Worm (Caenorhabditis elegans) whole organism, L1 larva: ENCODE measurements around the gene K10D11.7.

Experiments used
- F16B12.6 ChIP-seq: fragments of 150-350 bp; optimal IDR thresholded peaks from 2 replicates; lab custom pipeline; 2014; ENCODE audit warnings: missing biosample characterization, missing genetic modification characterization
- dpl-1 ChIP-seq, 3 experiments: fragments of 150-350 bp in 2 of 3; sonication (generic microtip) in 1 of 3; optimal IDR thresholded peaks; 2 replicates each; lab custom pipeline; 2014 to 2017; ENCODE audit warnings: missing biosample characterization in 3 of 3, missing genetic modification characterization in 3 of 3, missing genetic modification reagents in 3 of 3
- fkh-4 ChIP-seq: sonication (generic microtip); optimal IDR thresholded peaks from 2 replicates; lab custom pipeline; 2016; ENCODE audit warnings: missing compliant biosample characterization, missing genetic modification characterization, borderline replicate concordance
- pqm-1 ChIP-seq: sonication (generic microtip); optimal IDR thresholded peaks from 3 replicates; lab custom pipeline; 2017; ENCODE audit warnings: missing biosample characterization, missing genetic modification characterization
- skn-1 ChIP-seq: fragments of 150-350 bp; optimal IDR thresholded peaks from 2 replicates; lab custom pipeline; 2014; ENCODE audit warnings: missing biosample characterization, missing genetic modification characterization

DNA sequence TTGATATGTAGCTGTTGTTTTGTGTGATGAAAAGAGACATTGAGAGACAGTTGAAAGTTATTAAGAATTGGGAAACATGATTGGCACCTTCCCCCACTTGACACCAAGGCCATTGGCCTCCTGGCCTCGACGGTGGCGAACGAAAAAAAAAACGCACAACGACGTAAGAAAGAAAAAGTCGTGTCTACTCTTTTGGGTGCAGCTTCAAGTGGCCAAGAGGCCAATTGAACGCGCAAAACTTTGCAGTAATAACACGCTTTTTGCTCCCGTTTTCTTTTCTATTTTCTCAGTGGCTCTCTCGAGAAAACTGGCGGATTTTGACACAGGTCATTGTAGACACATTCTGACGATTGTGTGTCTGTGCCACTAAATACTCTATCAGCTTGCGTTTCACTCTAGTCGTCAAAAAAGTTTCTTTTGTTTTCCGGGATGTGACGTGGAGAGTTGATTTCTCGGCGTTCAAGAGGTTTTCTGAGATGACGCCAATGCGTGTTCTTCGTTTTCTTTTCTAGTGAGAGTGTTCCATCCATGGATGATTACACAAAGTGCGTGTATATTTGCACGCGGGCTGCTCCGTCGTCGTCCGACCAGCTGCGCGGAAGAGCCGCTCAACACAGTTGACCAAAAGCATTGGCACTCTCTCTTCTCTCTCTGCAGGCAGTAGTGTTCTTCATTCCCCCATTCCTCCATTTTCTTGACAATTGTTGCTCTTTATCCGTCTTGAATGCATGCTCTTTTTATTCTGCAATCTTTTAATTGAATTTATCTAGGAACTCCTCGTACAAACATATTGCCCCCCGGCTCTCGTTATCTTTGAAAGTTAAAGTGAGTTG is 34.9 kb upstream of the K10D11.7 start:
- no peak for TF ChIP-seq skn-1 (tag; lab: Kevin White, UChicago)
- no peak for TF ChIP-seq pqm-1 (tag; lab: Kevin White, UChicago)
- TF ChIP-seq F16B12.6 (tag; lab: Kevin White, UChicago), result no peak
- no peak for TF ChIP-seq dpl-1 (GFP tag; optimal IDR thresholded peaks at IDR 0.05; lab: Kevin White, UChicago)
- no peak for TF ChIP-seq fkh-4
